Worm (Caenorhabditis elegans) whole organism, L3 larva: ENCODE results near the gene T01H3.5.

Experiments
- R02D3.7 ChIP-seq: fragments of 150-350 bp; optimal IDR thresholded peaks from 2 replicates; lab custom pipeline; 2014; ENCODE audit warnings: missing biosample characterization, missing genetic modification characterization
- ZK546.5 ChIP-seq: sonication (generic microtip); optimal IDR thresholded peaks from 2 replicates; lab custom pipeline; 2017; ENCODE audit warnings: missing biosample characterization, missing genetic modification characterization
- aly-2 ChIP-seq: fragments of 150-350 bp; optimal IDR thresholded peaks from 2 replicates; lab custom pipeline; 2014; ENCODE audit warnings: missing biosample characterization, missing genetic modification characterization
- ama-1 ChIP-seq: fragments of 150-350 bp; optimal IDR thresholded peaks from 2 replicates; lab custom pipeline; 2018
- ceh-16 ChIP-seq: sonication (generic microtip); optimal IDR thresholded peaks from 2 replicates; lab custom pipeline; 2017; ENCODE audit warnings: missing biosample characterization, missing genetic modification characterization
- ceh-28 ChIP-seq: fragments of 150-350 bp; optimal IDR thresholded peaks from 2 replicates; lab custom pipeline; 2014; ENCODE audit warnings: missing biosample characterization, missing genetic modification reagents, missing genetic modification characterization
- ceh-82 ChIP-seq: fragments of 150-350 bp; optimal IDR thresholded peaks from 2 replicates; lab custom pipeline; 2014; ENCODE audit warnings: missing biosample characterization, missing genetic modification characterization
- ceh-9 ChIP-seq: sonication (generic microtip); optimal IDR thresholded peaks from 2 replicates; lab custom pipeline; 2018; ENCODE audit warnings: missing biosample characterization, missing genetic modification characterization
- daf-12 ChIP-seq: fragments of 150-350 bp; optimal IDR thresholded peaks from 2 replicates; lab custom pipeline; 2014; ENCODE audit warnings: missing biosample characterization, missing genetic modification reagents, missing genetic modification characterization
- egl-27 ChIP-seq: sonication (generic microtip); optimal IDR thresholded peaks from 4 replicates; lab custom pipeline; 2017; ENCODE audit warnings: missing biosample characterization, missing genetic modification reagents, missing genetic modification characterization
- egl-5 ChIP-seq: fragments of 150-350 bp; optimal IDR thresholded peaks from 2 replicates; lab custom pipeline; 2017; ENCODE audit warnings: missing biosample characterization, missing genetic modification reagents, missing genetic modification characterization, inconsistent platforms
- elt-1 ChIP-seq: fragments of 150-350 bp; optimal IDR thresholded peaks from 2 replicates; lab custom pipeline; 2014; ENCODE audit warnings: missing biosample characterization, missing genetic modification characterization
- elt-2 ChIP-seq: sonication (generic microtip); optimal IDR thresholded peaks from 2 replicates; lab custom pipeline; 2016; ENCODE audit warnings: missing genetic modification reagents, mild to moderate bottlenecking, missing genetic modification characterization, missing compliant biosample characterization
- elt-3 ChIP-seq, 3 experiments: fragments of 150-350 bp in 1 of 3; sonication (generic microtip) in 2 of 3; optimal IDR thresholded peaks; 2 replicates in 2 of 3; 4 replicates in 1 of 3; lab custom pipeline; 2014 to 2017; ENCODE audit warnings: missing biosample characterization in 3 of 3, missing genetic modification characterization in 3 of 3
- eor-1 ChIP-seq, 2 experiments: fragments of 150-350 bp; optimal IDR thresholded peaks; 2 replicates each; lab custom pipeline; 2014 to 2018; ENCODE audit warnings: missing biosample characterization in 2 of 2, missing genetic modification characterization in 2 of 2
- fkh-10 ChIP-seq: sonication (generic microtip); optimal IDR thresholded peaks from 2 replicates; lab custom pipeline; 2017; ENCODE audit warnings: missing biosample characterization, missing genetic modification reagents, missing genetic modification characterization
- fkh-2 ChIP-seq: fragments of 150-350 bp; optimal IDR thresholded peaks from 2 replicates; lab custom pipeline; 2014; ENCODE audit warnings: missing biosample characterization, missing genetic modification reagents, missing genetic modification characterization
- jun-1 ChIP-seq: fragments of 150-350 bp; optimal IDR thresholded peaks from 2 replicates; lab custom pipeline; 2014; ENCODE audit warnings: missing biosample characterization, missing genetic modification reagents, missing genetic modification characterization
- lin-15B ChIP-seq: fragments of 150-350 bp; optimal IDR thresholded peaks from 2 replicates; lab custom pipeline; 2014; ENCODE audit warnings: missing biosample characterization, missing genetic modification characterization
- lin-39 ChIP-seq: fragments of 150-350 bp; optimal IDR thresholded peaks from 2 replicates; lab custom pipeline; 2018; ENCODE audit warnings: missing biosample characterization, missing genetic modification reagents, missing genetic modification characterization
- lsy-12 ChIP-seq: sonication (generic microtip); optimal IDR thresholded peaks from 2 replicates; lab custom pipeline; 2016; ENCODE audit warnings: mild to moderate bottlenecking, missing genetic modification characterization, missing compliant biosample characterization
- mdl-1 ChIP-seq: fragments of 150-350 bp; optimal IDR thresholded peaks from 2 replicates; lab custom pipeline; 2014; ENCODE audit warnings: missing biosample characterization, missing genetic modification characterization
- mml-1 ChIP-seq: fragments of 150-350 bp; sonication (generic microtip); optimal IDR thresholded peaks from 3 replicates; lab custom pipeline; 2014; ENCODE audit warnings: missing biosample characterization, missing genetic modification characterization
- nfya-1 ChIP-seq: sonication (generic microtip); optimal IDR thresholded peaks from 2 replicates; lab custom pipeline; 2017; ENCODE audit warnings: missing genetic modification characterization, mild to moderate bottlenecking, missing compliant biosample characterization, antibody characterized with exemption, moderate library complexity; ENCODE audit not compliant: insufficient read depth
- nhr-11 ChIP-seq: fragments of 150-350 bp; optimal IDR thresholded peaks from 2 replicates; lab custom pipeline; 2014; ENCODE audit warnings: missing biosample characterization, missing genetic modification characterization
- nhr-12 ChIP-seq: fragments of 150-350 bp; optimal IDR thresholded peaks from 2 replicates; lab custom pipeline; 2014; ENCODE audit warnings: missing biosample characterization, missing genetic modification characterization
- nhr-23 ChIP-seq: fragments of 150-350 bp; optimal IDR thresholded peaks from 2 replicates; lab custom pipeline; 2014; ENCODE audit warnings: missing biosample characterization, missing genetic modification reagents, missing genetic modification characterization
- nhr-237 ChIP-seq: fragments of 150-350 bp; optimal IDR thresholded peaks from 2 replicates; lab custom pipeline; 2014; ENCODE audit warnings: missing biosample characterization, missing genetic modification characterization
- nhr-25 ChIP-seq: sonication (generic microtip); optimal IDR thresholded peaks from 2 replicates; lab custom pipeline; 2017; ENCODE audit warnings: missing biosample characterization, missing genetic modification characterization
- nhr-28 ChIP-seq: fragments of 150-350 bp; optimal IDR thresholded peaks from 2 replicates; lab custom pipeline; 2014; ENCODE audit warnings: missing biosample characterization, missing genetic modification characterization
- nhr-43 ChIP-seq: sonication (generic microtip); optimal IDR thresholded peaks from 2 replicates; lab custom pipeline; 2016; ENCODE audit warnings: mild to moderate bottlenecking, missing genetic modification characterization, missing compliant biosample characterization; ENCODE audit not compliant: poor library complexity, severe bottlenecking
- nhr-67 ChIP-seq: fragments of 150-350 bp; optimal IDR thresholded peaks from 2 replicates; lab custom pipeline; 2014; ENCODE audit warnings: missing biosample characterization, missing genetic modification characterization
- nhr-76 ChIP-seq: fragments of 150-350 bp; sonication (generic microtip); optimal IDR thresholded peaks from 5 replicates; lab custom pipeline; 2014; ENCODE audit warnings: missing biosample characterization, missing genetic modification characterization
- nhr-77 ChIP-seq: fragments of 150-350 bp; optimal IDR thresholded peaks from 2 replicates; lab custom pipeline; 2014; ENCODE audit warnings: missing biosample characterization, missing genetic modification characterization
- pha-4 ChIP-seq: fragments of 150-350 bp; optimal IDR thresholded peaks from 2 replicates; lab custom pipeline; 2014; ENCODE audit warnings: missing biosample characterization, missing genetic modification reagents, missing genetic modification characterization
- pqm-1 ChIP-seq: fragments of 150-350 bp; optimal IDR thresholded peaks from 2 replicates; lab custom pipeline; 2017; ENCODE audit warnings: missing biosample characterization, missing genetic modification characterization, inconsistent platforms
- sea-2 ChIP-seq: fragments of 150-350 bp; sonication (generic microtip); optimal IDR thresholded peaks from 4 replicates; lab custom pipeline; 2014; ENCODE audit warnings: missing biosample characterization, missing genetic modification reagents, missing genetic modification characterization
- skn-1 ChIP-seq: fragments of 150-350 bp; optimal IDR thresholded peaks from 2 replicates; lab custom pipeline; 2014; ENCODE audit warnings: missing biosample characterization, missing genetic modification characterization
- snpc-4 ChIP-seq: fragments of 150-350 bp; optimal IDR thresholded peaks from 2 replicates; lab custom pipeline; 2014; ENCODE audit warnings: missing biosample characterization, missing genetic modification characterization
- tbx-2 ChIP-seq: sonication (generic microtip); optimal IDR thresholded peaks from 2 replicates; lab custom pipeline; 2016; ENCODE audit warnings: mild to moderate bottlenecking, missing genetic modification characterization, missing compliant biosample characterization
- unc-39 ChIP-seq: sonication (generic microtip); optimal IDR thresholded peaks from 4 replicates; lab custom pipeline; 2017; ENCODE audit warnings: missing biosample characterization, missing genetic modification characterization
- unc-62 ChIP-seq: fragments of 150-350 bp; sonication (generic microtip); optimal IDR thresholded peaks from 4 replicates; lab custom pipeline; 2014; ENCODE audit warnings: missing biosample characterization, missing genetic modification reagents, missing genetic modification characterization
- zag-1 ChIP-seq: fragments of 150-350 bp; optimal IDR thresholded peaks from 2 replicates; lab custom pipeline; 2014; ENCODE audit warnings: missing biosample characterization, missing genetic modification characterization
- ztf-11 ChIP-seq: fragments of 150-350 bp; optimal IDR thresholded peaks from 2 replicates; lab custom pipeline; 2014; ENCODE audit warnings: missing biosample characterization, missing genetic modification characterization
- ztf-4 ChIP-seq: fragments of 150-350 bp; optimal IDR thresholded peaks from 2 replicates; lab custom pipeline; 2014; ENCODE audit warnings: missing biosample characterization, missing genetic modification characterization

T01H3.5 gene

ce11 chrII:7887295-7887694 lies 7.9 kb downstream of the T01H3.5 start (continued):
- peak; percentile 45 for TF ChIP-seq snpc-4 (tag; lab: Kevin White, UChicago)
- peak; percentile 8 for TF ChIP-seq ceh-28 (tag; lab: Kevin White, UChicago)
- TF ChIP-seq fkh-2: peak; percentile 87
- peak; percentile 67 for TF ChIP-seq lin-39
- TF ChIP-seq fkh-10 (GFP tag; lab: Kevin White, UChicago): peak; percentile 69
- no peak for TF ChIP-seq ztf-11
- TF ChIP-seq lsy-12 (tag; lab: Kevin White, UChicago): no peak
- no peak for TF ChIP-seq nhr-76

ce11 chrII:7888759-7889158 lies 9.3 kb downstream of the T01H3.5 start:
- TF ChIP-seq pha-4 (peak; percentile 89), ama-1 (lab: Kevin White, UChicago) (no peak), elt-2 (tag; lab: Kevin White, UChicago) (peak; percentile 43), egl-27 (tag; lab: Kevin White, UChicago) (no peak), pqm-1 (tag; lab: Kevin White, UChicago) (peak; percentile 15), nhr-23 (tag; lab: Kevin White, UChicago) (no peak)

ce11 chrII:7889321-7889720 lies 9.9 kb downstream of the T01H3.5 start:
- no peak for TF ChIP-seq nfya-1 (tag; lab: Kevin White, UChicago)
- no peak for TF ChIP-seq nhr-237 (tag; lab: Kevin White, UChicago)
- no peak for TF ChIP-seq lin-39
- no peak for TF ChIP-seq fkh-2
- peak; percentile 57 for TF ChIP-seq pqm-1 (tag; lab: Kevin White, UChicago)
- no peak for TF ChIP-seq elt-3 (tag; optimal IDR thresholded peaks at IDR 0.05; lab: Kevin White, UChicago)
- TF ChIP-seq nhr-23 (tag; lab: Kevin White, UChicago): no peak
- TF ChIP-seq elt-2 (tag; lab: Kevin White, UChicago): peak; percentile 74
- TF ChIP-seq jun-1 (tag; lab: Kevin White, UChicago): no peak

- TF ChIP-seq daf-12 (tag; lab: Kevin White, UChicago) (no peak), lin-15B (no peak), fkh-2 (no peak), snpc-4 (tag; lab: Kevin White, UChicago) (no peak), ama-1 (lab: Kevin White, UChicago) (peak; percentile 2), tbx-2 (peak; percentile 24), nhr-25 (tag; lab: Kevin White, UChicago) (no peak), mml-1 (tag; lab: Kevin White, UChicago) (no peak), ceh-16 (tag; lab: Kevin White, UChicago) (no peak), nhr-67 (tag; lab: Kevin White, UChicago) (no peak), nhr-28 (tag; lab: Kevin White, UChicago) (no peak), unc-39 (tag; lab: Kevin White, UChicago) (no peak), elt-3 (tag; optimal IDR thresholded peaks at IDR 0.05; lab: Kevin White, UChicago) (no peak), nhr-11 (tag; lab: Kevin White, UChicago) (no peak), nhr-77 (tag; lab: Kevin White, UChicago) (no peak), mdl-1 (tag; lab: Kevin White, UChicago) (no peak), nhr-12 (tag; lab: Kevin White, UChicago) (no peak), lin-39 (peak; percentile 85), skn-1 (tag; lab: Kevin White, UChicago) (no peak), lsy-12 (tag; lab: Kevin White, UChicago) (no peak), ZK546.5 (tag; lab: Kevin White, UChicago) (no peak), zag-1 (tag; lab: Kevin White, UChicago) (no peak), elt-1 (no peak), egl-5 (tag; lab: Kevin White, UChicago) (peak; percentile 55), R02D3.7 (tag; lab: Kevin White, UChicago) (no peak), pqm-1 (tag; lab: Kevin White, UChicago) (peak; percentile 66), ceh-9 (tag; lab: Kevin White, UChicago) (no peak), ztf-4 (tag; lab: Kevin White, UChicago) (peak; percentile 32), eor-1 (tag; optimal IDR thresholded peaks at IDR 0.05; lab: Kevin White, UChicago) (no peak), nhr-43 (tag; lab: Kevin White, UChicago) (no peak), pha-4 (peak; percentile 43), unc-62 (GFP tag; lab: Kevin White, UChicago) (peak; percentile 16), ceh-28 (tag; lab: Kevin White, UChicago) (no peak), fkh-10 (GFP tag; lab: Kevin White, UChicago) (peak; percentile 32), jun-1 (tag; lab: Kevin White, UChicago) (no peak), sea-2 (GFP tag; lab: Kevin White, UChicago) (no peak), ztf-11 (no peak), ceh-82 (tag; lab: Kevin White, UChicago) (no peak), aly-2 (no peak), nhr-23 (tag; lab: Kevin White, UChicago) (peak; percentile 11), nhr-237 (tag; lab: Kevin White, UChicago) (no peak)
Measured at ce11 chrII:7891869-7892615, 12.6 kb downstream of the T01H3.5 start.
